Worm (Caenorhabditis elegans): ENCODE measurements around the gene sfxn-1.4.

- TF ChIP-seq aly-2 (tag; optimal IDR thresholded peaks at IDR 0.05) (no peak), fkh-2 (tag; optimal IDR thresholded peaks at IDR 0.05) (no peak), ZK546.5 (tag; optimal IDR thresholded peaks at IDR 0.05) (no peak), pha-4 (tag; optimal IDR thresholded peaks at IDR 0.05) (no peak), nhr-237 (tag; optimal IDR thresholded peaks at IDR 0.05) (no peak), nhr-76 (tag; optimal IDR thresholded peaks at IDR 0.05) (no peak), ztf-11 (tag; optimal IDR thresholded peaks at IDR 0.05) (no peak), nhr-11 (tag; optimal IDR thresholded peaks at IDR 0.05) (no peak), skn-1 (tag; optimal IDR thresholded peaks at IDR 0.05) (no peak), snpc-4 (tag; optimal IDR thresholded peaks at IDR 0.05) (no peak), elt-3 (tag; optimal IDR thresholded peaks at IDR 0.05) (no peak), ceh-82 (tag; optimal IDR thresholded peaks at IDR 0.05) (no peak)
Observed at ce11 chrII:11642025-11642424, 39.0 kb downstream of the sfxn-1.4 start.
